Worm (Caenorhabditis elegans) whole organism, L4 larva: ENCODE measurements around the gene hsp-12.6.

Experiments
- F26F4.8 ChIP-seq: fragments of 200-800 bp; sonication (Bioruptor generic); conservative IDR thresholded peaks from 2 replicates; pipeline ENCODE4 v1.3.6; 2022; ENCODE audit warnings: missing genetic modification characterization, missing compliant biosample characterization
- Y105C5A.15 ChIP-seq: fragments of 200-800 bp; sonication (Bioruptor generic); IDR thresholded peaks from 2 replicates; pipeline ENCODE4 v1.3.6; 2022; ENCODE audit warnings: missing genetic modification characterization, missing compliant biosample characterization
- aha-1 ChIP-seq: fragments of 150-350 bp; peaks from one replicate; lab custom pipeline; 2014; ENCODE audit warnings: missing biosample characterization, missing genetic modification characterization
- aly-2 ChIP-seq: sonication (generic microtip); optimal IDR thresholded peaks from 2 replicates; lab custom pipeline; 2018; ENCODE audit warnings: missing biosample characterization, missing genetic modification characterization
- attf-4 ChIP-seq: sonication (generic microtip); optimal IDR thresholded peaks from 3 replicates; lab custom pipeline; 2017; ENCODE audit warnings: missing biosample characterization, missing genetic modification characterization
- ceh-20 ChIP-seq: fragments of 200-800 bp; sonication (Bioruptor generic); IDR thresholded peaks from 2 replicates; pipeline ENCODE4 v1.3.6; 2022; ENCODE audit warnings: missing genetic modification reagents, missing genetic modification characterization, missing compliant biosample characterization
- ceh-62 ChIP-seq: sonication (generic microtip); optimal IDR thresholded peaks from 2 replicates; lab custom pipeline; 2017; ENCODE audit warnings: missing biosample characterization, missing genetic modification characterization
- ceh-82 ChIP-seq: sonication (generic microtip); optimal IDR thresholded peaks from 2 replicates; lab custom pipeline; 2017; ENCODE audit warnings: missing biosample characterization, missing genetic modification characterization
- cey-2 ChIP-seq: sonication (generic microtip); optimal IDR thresholded peaks from 3 replicates; lab custom pipeline; 2017; ENCODE audit warnings: missing genetic modification characterization, mild to moderate bottlenecking, missing compliant biosample characterization, antibody characterized with exemption, borderline replicate concordance; ENCODE audit not compliant: insufficient read depth
- daf-16 ChIP-seq, 3 experiments: sonication (generic microtip); optimal IDR thresholded peaks; 2 replicates each; lab custom pipeline; 2016 to 2017; ENCODE audit warnings: missing genetic modification characterization in 3 of 3, missing genetic modification reagents in 3 of 3, mild to moderate bottlenecking in 2 of 3, missing compliant biosample characterization in 2 of 3, missing biosample characterization in 1 of 3, moderate library complexity in 1 of 3
- dmd-6 ChIP-seq: fragments of 200-800 bp; sonication (Bioruptor generic); IDR thresholded peaks from 2 replicates; pipeline ENCODE4 v1.3.6; 2022; ENCODE audit warnings: missing genetic modification reagents, missing genetic modification characterization, missing compliant biosample characterization
- dmd-8 ChIP-seq: fragments of 200-800 bp; sonication (Bioruptor generic); IDR thresholded peaks from 2 replicates; pipeline ENCODE4 v1.3.6; 2022; ENCODE audit warnings: missing genetic modification characterization, missing compliant biosample characterization
- dpl-1 ChIP-seq: fragments of 150-350 bp; optimal IDR thresholded peaks from 2 replicates; lab custom pipeline; 2014; ENCODE audit warnings: missing biosample characterization, missing genetic modification reagents, missing genetic modification characterization
- duxl-1 ChIP-seq: sonication (generic microtip); optimal IDR thresholded peaks from 2 replicates; lab custom pipeline; 2016; ENCODE audit warnings: mild to moderate bottlenecking, missing genetic modification characterization, moderate library complexity, missing compliant biosample characterization; ENCODE audit not compliant: poor library complexity
- dve-1 ChIP-seq: sonication (generic microtip); optimal IDR thresholded peaks from 2 replicates; lab custom pipeline; 2017; ENCODE audit warnings: antibody characterized with exemption, mild to moderate bottlenecking, missing genetic modification characterization, missing compliant biosample characterization; ENCODE audit not compliant: insufficient read depth
- gei-8 ChIP-seq: fragments of 200-800 bp; sonication (Bioruptor generic); optimal IDR thresholded peaks from 2 replicates; lab custom pipeline; 2018; ENCODE audit warnings: mild to moderate bottlenecking, missing genetic modification characterization, missing compliant biosample characterization
- hif-1 ChIP-seq, 2 experiments: sonication (generic microtip); optimal IDR thresholded peaks; 2 replicates each; lab custom pipeline; 2016 to 2017; ENCODE audit warnings: missing compliant biosample characterization in 2 of 2, missing genetic modification characterization in 2 of 2, missing genetic modification reagents in 2 of 2, missing genotype in 2 of 2, mild to moderate bottlenecking in 1 of 2
- hlh-11 ChIP-seq: fragments of 200-800 bp; sonication (Bioruptor generic); optimal IDR thresholded peaks from 2 replicates; lab custom pipeline; 2018; ENCODE audit warnings: mild to moderate bottlenecking, missing genetic modification characterization, missing compliant biosample characterization
- jun-1 ChIP-seq: fragments of 150-350 bp; optimal IDR thresholded peaks from 2 replicates; lab custom pipeline; 2014; ENCODE audit warnings: missing biosample characterization, missing genetic modification reagents, missing genetic modification characterization
- lim-7 ChIP-seq: fragments of 200-800 bp; sonication (Bioruptor generic); IDR thresholded peaks from 2 replicates; pipeline ENCODE4 v1.3.6; 2022; ENCODE audit warnings: missing genetic modification characterization, missing compliant biosample characterization
- lin-29 ChIP-seq: fragments of 200-800 bp; sonication (Bioruptor generic); IDR thresholded peaks from 2 replicates; pipeline ENCODE4 v1.3.6; 2022; ENCODE audit warnings: missing genetic modification reagents, missing genetic modification characterization, missing compliant biosample characterization
- lin-38 ChIP-seq: fragments of 200-800 bp; sonication (Bioruptor generic); IDR thresholded peaks from 2 replicates; pipeline ENCODE4 v1.3.6; 2022; ENCODE audit warnings: missing genetic modification reagents, missing genetic modification characterization, missing compliant biosample characterization
- lsy-2 ChIP-seq, 2 experiments: fragments of 150-350 bp in 1 of 2; sonication (generic microtip) in 1 of 2; optimal IDR thresholded peaks; 2 replicates each; lab custom pipeline; 2014 to 2017; ENCODE audit warnings: missing biosample characterization in 2 of 2, missing genetic modification characterization in 2 of 2
- madf-9 ChIP-seq: fragments of 200-800 bp; sonication (Bioruptor generic); conservative IDR thresholded peaks from 2 replicates; pipeline ENCODE4 v1.3.6; 2022; ENCODE audit warnings: missing genetic modification reagents, missing genetic modification characterization, missing compliant biosample characterization
- mdl-1 ChIP-seq, 2 experiments: fragments of 150-350 bp in 1 of 2; sonication (generic microtip) in 1 of 2; optimal IDR thresholded peaks; 2 replicates each; lab custom pipeline; 2014 to 2017; ENCODE audit warnings: missing biosample characterization in 2 of 2, missing genetic modification characterization in 2 of 2
- mdt-29 ChIP-seq: fragments of 200-800 bp; sonication (Bioruptor generic); IDR thresholded peaks from 2 replicates; pipeline ENCODE4 v1.3.6; 2022; ENCODE audit warnings: missing genetic modification reagents, missing genetic modification characterization, missing compliant biosample characterization
- mes-2 ChIP-seq: sonication (generic microtip); optimal IDR thresholded peaks from 2 replicates; lab custom pipeline; 2016; ENCODE audit warnings: missing genotype, mild to moderate bottlenecking, missing genetic modification characterization, missing compliant biosample characterization; ENCODE audit not compliant: poor library complexity, severe bottlenecking
- mxl-3 ChIP-seq: fragments of 200-800 bp; sonication (Bioruptor generic); optimal IDR thresholded peaks from 2 replicates; lab custom pipeline; 2018; ENCODE audit warnings: mild to moderate bottlenecking, missing genetic modification characterization, missing compliant biosample characterization
- nhr-10 ChIP-seq: fragments of 150-350 bp; optimal IDR thresholded peaks from 2 replicates; lab custom pipeline; 2014; ENCODE audit warnings: missing biosample characterization, missing genetic modification characterization
- nhr-11 ChIP-seq: fragments of 150-350 bp; optimal IDR thresholded peaks from 2 replicates; lab custom pipeline; 2014; ENCODE audit warnings: missing biosample characterization, missing genetic modification characterization
- nhr-111 ChIP-seq: fragments of 200-800 bp; sonication (Bioruptor generic); optimal IDR thresholded peaks from 2 replicates; lab custom pipeline; 2018; ENCODE audit warnings: mild to moderate bottlenecking, missing genetic modification characterization, missing compliant biosample characterization
- nhr-237 ChIP-seq: sonication (generic microtip); optimal IDR thresholded peaks from 2 replicates; lab custom pipeline; 2017; ENCODE audit warnings: missing biosample characterization, missing genetic modification characterization
- nhr-48 ChIP-seq: sonication (generic microtip); optimal IDR thresholded peaks from 2 replicates; lab custom pipeline; 2016; ENCODE audit warnings: mild to moderate bottlenecking, missing genetic modification characterization, missing compliant biosample characterization
- nhr-6 ChIP-seq: fragments of 150-350 bp; optimal IDR thresholded peaks from 2 replicates; lab custom pipeline; 2014; ENCODE audit warnings: missing biosample characterization, missing genetic modification characterization
- nhr-77 ChIP-seq: fragments of 150-350 bp; optimal IDR thresholded peaks from 2 replicates; lab custom pipeline; 2014; ENCODE audit warnings: missing biosample characterization, missing genetic modification characterization
- php-3 ChIP-seq: fragments of 200-800 bp; sonication (Bioruptor generic); IDR thresholded peaks from 2 replicates; pipeline ENCODE4 v1.3.6; 2022; ENCODE audit warnings: missing genetic modification reagents, missing genetic modification characterization, missing compliant biosample characterization
- pqm-1 ChIP-seq: sonication (generic microtip); optimal IDR thresholded peaks from 2 replicates; lab custom pipeline; 2017; ENCODE audit warnings: missing biosample characterization, missing genetic modification characterization
- rbr-2 ChIP-seq: sonication (generic microtip); optimal IDR thresholded peaks from 2 replicates; lab custom pipeline; 2016; ENCODE audit warnings: missing genotype, missing genetic modification characterization, missing compliant biosample characterization
- sdz-12 ChIP-seq: fragments of 200-800 bp; sonication (Bioruptor generic); optimal IDR thresholded peaks from 2 replicates; lab custom pipeline; 2018; ENCODE audit warnings: mild to moderate bottlenecking, missing genetic modification characterization, missing compliant biosample characterization
- set-16 ChIP-seq: fragments of 200-800 bp; sonication (Bioruptor generic); IDR thresholded peaks from 2 replicates; pipeline ENCODE4 v1.3.6; 2022; ENCODE audit warnings: missing genetic modification reagents, missing genetic modification characterization, missing compliant biosample characterization
- snpc-4 ChIP-seq: fragments of 150-350 bp; optimal IDR thresholded peaks from 2 replicates; lab custom pipeline; 2014; ENCODE audit warnings: missing biosample characterization, missing genetic modification characterization
- spr-1 ChIP-seq: sonication (generic microtip); optimal IDR thresholded peaks from 2 replicates; lab custom pipeline; 2016; ENCODE audit warnings: mild to moderate bottlenecking, missing genetic modification characterization, missing compliant biosample characterization
- spr-3 ChIP-seq: fragments of 200-800 bp; sonication (Bioruptor generic); optimal IDR thresholded peaks from 2 replicates; lab custom pipeline; 2018; ENCODE audit warnings: mild to moderate bottlenecking, missing genetic modification characterization, missing compliant biosample characterization
- tag-97 ChIP-seq: fragments of 200-800 bp; sonication (Bioruptor generic); IDR thresholded peaks from 2 replicates; pipeline ENCODE4 v1.3.6; 2022; ENCODE audit warnings: missing genetic modification characterization, missing compliant biosample characterization
- unc-39 ChIP-seq: sonication (generic microtip); optimal IDR thresholded peaks from 2 replicates; lab custom pipeline; 2017; ENCODE audit warnings: missing biosample characterization, missing genetic modification characterization
- unc-62 ChIP-seq, 3 experiments: fragments of 150-350 bp in 1 of 3; sonication (generic microtip); optimal IDR thresholded peaks in 2 of 3; peaks in 1 of 3; 1 replicate in 1 of 3; 2 replicates in 2 of 3; lab custom pipeline; 2014 to 2017; ENCODE audit warnings: missing biosample characterization in 3 of 3, missing genetic modification characterization in 3 of 3, missing genetic modification reagents in 3 of 3, missing genotype in 1 of 3
- zag-1 ChIP-seq: fragments of 150-350 bp; optimal IDR thresholded peaks from 2 replicates; lab custom pipeline; 2014; ENCODE audit warnings: missing biosample characterization, missing genetic modification characterization
- ztf-7 ChIP-seq: fragments of 150-350 bp; optimal IDR thresholded peaks from 2 replicates; lab custom pipeline; 2014; ENCODE audit warnings: missing biosample characterization, missing genetic modification characterization

hsp-12.6 gene

ce11 chrIV:9442106-9442532, 4.9 kb downstream of the hsp-12.6 start (continued):
- TF ChIP-seq Y105C5A.15 (GFP tag; lab: Robert Waterston, UW): no peak
- TF ChIP-seq nhr-10 (tag; lab: Kevin White, UChicago): peak; percentile 49
- TF ChIP-seq spr-3 (GFP tag; lab: Kevin White, UChicago): peak; percentile 5
- TF ChIP-seq snpc-4 (tag; lab: Kevin White, UChicago): no peak
- peak in 1 of 2 experiments; percentile 77 for TF ChIP-seq daf-16 (GFP tag; optimal IDR thresholded peaks at IDR 0.05; lab: Kevin White, UChicago)
- TF ChIP-seq daf-16 (tag; optimal IDR thresholded peaks at IDR 0.05; lab: Kevin White, UChicago): peak; percentile 100
- TF ChIP-seq sdz-12 (GFP tag; lab: Kevin White, UChicago): peak; percentile 29
- peak in 1 of 2 experiments; percentile 19 for TF ChIP-seq hif-1 (tag; optimal IDR thresholded peaks at IDR 0.05; lab: Kevin White, UChicago)
- peak; percentile 9; the same call in 1 of the 2 replicates for TF ChIP-seq ceh-20 (GFP tag; lab: Robert Waterston, UW)
- TF ChIP-seq nhr-77 (tag; lab: Kevin White, UChicago): peak; percentile 74
- no peak for TF ChIP-seq ceh-62 (tag; lab: Kevin White, UChicago)
- no peak for TF ChIP-seq ztf-7 (tag; lab: Kevin White, UChicago)
- peak; percentile 74 for TF ChIP-seq pqm-1 (tag; lab: Kevin White, UChicago)
- TF ChIP-seq mdl-1 (tag; optimal IDR thresholded peaks at IDR 0.05; lab: Kevin White, UChicago): peak in 1 of 2 experiments; percentile 88
- TF ChIP-seq dve-1 (tag; lab: Kevin White, UChicago): peak; percentile 96
- peak; percentile 68 for TF ChIP-seq cey-2 (tag; lab: Kevin White, UChicago)
- no peak for TF ChIP-seq nhr-237 (tag; lab: Kevin White, UChicago)
- TF ChIP-seq jun-1 (tag; lab: Kevin White, UChicago): peak; percentile 6
- TF ChIP-seq php-3 (GFP tag; lab: Robert Waterston, UW): peak; percentile 85
- peak; percentile 0 for TF ChIP-seq spr-1 (tag; lab: Kevin White, UChicago)
- TF ChIP-seq nhr-6: peak; percentile 60
- peak; percentile 90 for TF ChIP-seq aha-1 (tag; lab: Kevin White, UChicago)
- no peak for TF ChIP-seq F26F4.8 (GFP tag; lab: Robert Waterston, UW)
- TF ChIP-seq dmd-8 (GFP tag; lab: Robert Waterston, UW): no peak
- no peak for TF ChIP-seq aly-2 (tag; lab: Kevin White, UChicago)
- TF ChIP-seq lsy-2 (tag; optimal IDR thresholded peaks at IDR 0.05; lab: Kevin White, UChicago): peak in 1 of 2 experiments; percentile 69
- peak; percentile 92 for TF ChIP-seq mxl-3 (GFP tag; lab: Kevin White, UChicago)
- 0 out of 2 replicates have a peak, but pooled peaks have one; percentile 48 for TF ChIP-seq madf-9 (GFP tag; lab: Robert Waterston, UW)
- peak; percentile 83 for TF ChIP-seq nhr-48 (tag; lab: Kevin White, UChicago)
- TF ChIP-seq lin-38 (GFP tag; lab: Robert Waterston, UW): peak; percentile 56
- no peak for TF ChIP-seq lin-29 (GFP tag; lab: Robert Waterston, UW)
- TF ChIP-seq hlh-11: peak; percentile 90
- TF ChIP-seq dmd-6: peak; percentile 91
- TF ChIP-seq mdt-29 (GFP tag; lab: Robert Waterston, UW): peak; percentile 82; the same call in 1 of the 2 replicates
- peak; percentile 67 for TF ChIP-seq gei-8 (GFP tag; lab: Kevin White, UChicago)
- TF ChIP-seq nhr-11 (tag; lab: Kevin White, UChicago): peak; percentile 15

DNA sequence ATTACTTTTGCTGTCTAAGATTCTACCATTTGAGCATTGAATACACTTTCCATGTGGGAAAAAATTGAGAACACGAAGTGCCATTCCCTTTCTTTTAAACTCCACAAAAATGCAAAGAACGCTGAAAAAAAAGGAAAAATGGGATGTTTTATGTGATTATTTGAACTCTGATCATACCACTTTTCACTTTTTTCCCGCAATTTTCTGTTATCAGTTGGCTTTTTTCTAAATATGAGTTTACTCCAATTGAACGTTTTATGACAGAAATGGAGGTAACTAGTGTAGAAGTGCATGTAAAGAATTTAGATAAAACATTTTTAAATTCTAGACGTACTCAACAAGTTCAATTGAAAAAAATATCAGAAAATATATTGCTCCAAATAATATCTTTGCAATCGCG, 5.6 kb downstream of the hsp-12.6 start:
- TF ChIP-seq unc-62 (GFP tag; optimal IDR thresholded peaks at IDR 0.05 in 1 of 2; lab: Kevin White, UChicago) (no peak), unc-62 (tag; optimal IDR thresholded peaks at IDR 0.05; lab: Kevin White, UChicago) (no peak), lim-7 (GFP tag; lab: Robert Waterston, UW) (no peak), nhr-111 (no peak), duxl-1 (tag; lab: Kevin White, UChicago) (no peak), attf-4 (tag; lab: Kevin White, UChicago) (no peak), unc-39 (tag; lab: Kevin White, UChicago) (no peak), set-16 (GFP tag; lab: Robert Waterston, UW) (no peak), zag-1 (tag; lab: Kevin White, UChicago) (no peak), ceh-82 (tag; lab: Kevin White, UChicago) (no peak), hlh-11 (no peak), hif-1 (tag; optimal IDR thresholded peaks at IDR 0.05; lab: Kevin White, UChicago) (no peak), mxl-3 (GFP tag; lab: Kevin White, UChicago) (no peak), daf-16 (GFP tag; optimal IDR thresholded peaks at IDR 0.05; lab: Kevin White, UChicago) (no peak), daf-16 (tag; optimal IDR thresholded peaks at IDR 0.05; lab: Kevin White, UChicago) (peak; percentile 69), jun-1 (tag; lab: Kevin White, UChicago) (no peak), mdt-29 (GFP tag; lab: Robert Waterston, UW) (no peak), dpl-1 (no peak), tag-97 (no peak), rbr-2 (tag; lab: Kevin White, UChicago) (no peak), dve-1 (tag; lab: Kevin White, UChicago) (peak; percentile 47), gei-8 (GFP tag; lab: Kevin White, UChicago) (no peak), mes-2 (tag; lab: Kevin White, UChicago) (no peak)
